Fruit fly (Drosophila melanogaster): Measurements from ENCODE around the gene CG14435.
A peak's percentile ranks its signal among the peaks of the same experiment; 100 is the strongest.

CG14435 gene

DNA sequence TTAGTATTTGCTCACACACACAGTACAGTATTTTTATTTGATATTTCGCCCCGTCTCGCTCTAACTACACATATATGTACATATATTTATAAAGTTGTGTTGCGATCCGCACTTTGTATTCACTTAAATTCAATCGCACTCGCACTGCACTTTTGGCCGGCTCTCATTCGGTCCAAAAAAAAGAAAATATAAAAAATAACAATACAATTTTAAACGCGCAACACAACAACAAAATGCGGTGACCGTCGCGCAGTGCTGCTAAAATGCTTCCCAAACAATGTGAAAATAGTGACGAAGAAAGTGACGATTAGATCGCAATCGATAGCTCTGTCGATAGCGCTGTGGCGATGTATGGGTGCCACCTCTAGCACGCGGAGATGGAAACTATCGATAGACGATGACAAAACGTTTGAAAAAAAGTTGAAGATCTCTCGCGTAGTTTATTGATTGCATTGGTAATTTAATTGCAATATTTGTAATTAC, 40.4 kb downstream of the CG14435 start, which contains the start of the genes C3G and pod1 (continued):
- TF ChIP-seq Tbp (GFP tag; optimal IDR thresholded peaks at IDR 0.05) (no peak), odd (GFP tag; optimal IDR thresholded peaks at IDR 0.05) (no peak), Deaf1 (tag; optimal IDR thresholded peaks at IDR 0.05) (no peak), Optix (GFP tag; IDR thresholded peaks at IDR 0.05) (no peak), zf30C (GFP tag; optimal IDR thresholded peaks at IDR 0.05) (no peak), CG16779 (GFP tag; IDR thresholded peaks at IDR 0.05) (no peak), CG15514 (GFP tag; optimal IDR thresholded peaks at IDR 0.05) (peak; percentile 67), CG15696 (tag; optimal IDR thresholded peaks at IDR 0.05) (no peak), CG10543 (GFP tag; optimal IDR thresholded peaks at IDR 0.05) (peak; percentile 33), CG6689 (GFP tag; IDR thresholded peaks at IDR 0.05) (no peak), CG14441 (GFP tag; IDR thresholded peaks at IDR 0.05) (no peak), HmgZ (tag; optimal IDR thresholded peaks at IDR 0.05) (peak; percentile 75), CG18599 (GFP tag; optimal IDR thresholded peaks at IDR 0.05) (no peak), CrebB (tag; optimal IDR thresholded peaks at IDR 0.05) (no peak), CG1792 (GFP tag; optimal IDR thresholded peaks at IDR 0.05) (peak; percentile 18), twi (tag; optimal IDR thresholded peaks at IDR 0.05) (no peak), Gug (GFP tag; IDR thresholded peaks at IDR 0.05) (peak; percentile 65; the same call in 2 of the 4 replicates), Ets65A (GFP tag) (peak; percentile 53), CG3163 (GFP tag; optimal IDR thresholded peaks at IDR 0.05) (no peak), pzg (GFP tag; optimal IDR thresholded peaks at IDR 0.05) (peak; percentile 96), pb (GFP tag; optimal IDR thresholded peaks at IDR 0.05) (peak; percentile 26), CG13775 (GFP tag; optimal IDR thresholded peaks at IDR 0.05) (no peak), hth (optimal IDR thresholded peaks at IDR 0.05) (no peak), CG8089 (GFP tag; optimal IDR thresholded peaks at IDR 0.05) (no peak), seq (GFP tag; IDR thresholded peaks at IDR 0.05) (no peak), vfl (GFP tag; optimal IDR thresholded peaks at IDR 0.05) (peak; percentile 38), vvl (GFP tag; IDR thresholded peaks at IDR 0.05) (peak; percentile 56; the same call in 1 of the 2 replicates), hb (GFP tag; IDR thresholded peaks at IDR 0.05; ENCODE audit: partially characterized antibody) (peak; percentile 98), Max (GFP tag; optimal IDR thresholded peaks at IDR 0.05) (peak; percentile 50), lbe (GFP tag; optimal IDR thresholded peaks at IDR 0.05) (peak; percentile 32), Mad (GFP tag; optimal IDR thresholded peaks at IDR 0.05) (peak; percentile 21), Lim3 (GFP tag; IDR thresholded peaks at IDR 0.05) (no peak), CG6175 (GFP tag; IDR thresholded peaks at IDR 0.05) (no peak), Asciz (GFP tag; optimal IDR thresholded peaks at IDR 0.05) (no peak), Bteb2 (GFP tag; optimal IDR thresholded peaks at IDR 0.05) (no peak), CG6813 (GFP tag; optimal IDR thresholded peaks at IDR 0.05) (no peak), CG14710 (tag; optimal IDR thresholded peaks at IDR 0.05) (peak; percentile 55), CG2712 (tag; optimal IDR thresholded peaks at IDR 0.05) (peak; percentile 39), CG4854 (GFP tag; optimal IDR thresholded peaks at IDR 0.05) (peak; percentile 27), CG9817 (tag; optimal IDR thresholded peaks at IDR 0.05) (peak; percentile 13), unpg (GFP tag; optimal IDR thresholded peaks at IDR 0.05) (peak; percentile 23), ham (GFP tag; IDR thresholded peaks at IDR 0.05) (no peak), Sry-β (GFP tag; optimal IDR thresholded peaks at IDR 0.05) (peak; percentile 26), CG11456 (GFP tag; IDR thresholded peaks at IDR 0.05) (peak; percentile 76; the same call in 2 of the 3 replicates), CoRest (tag; optimal IDR thresholded peaks at IDR 0.05) (peak; percentile 30), CG4617 (GFP tag; optimal IDR thresholded peaks at IDR 0.05; ENCODE audit: borderline replicate concordance) (peak; percentile 92), Eip74EF (GFP tag; optimal IDR thresholded peaks at IDR 0.05) (peak in 1 of 2 experiments; percentile 18), sc (optimal IDR thresholded peaks at IDR 0.05) (no peak), sc (GFP tag; optimal IDR thresholded peaks at IDR 0.05) (no peak), CG13894 (tag; optimal IDR thresholded peaks at IDR 0.05) (peak; percentile 67), ewg (GFP tag; optimal IDR thresholded peaks at IDR 0.05) (peak; percentile 48)

All from whole organism, embryonic.